Fruit fly (Drosophila melanogaster) whole organism, pupa: Measurements from ENCODE around the gene Cyp305a1.

Experiments used
- CG10348 ChIP-seq: fragments of 200-800 bp; sonication (Bioruptor generic); IDR thresholded peaks from 2 replicates; pipeline ENCODE4 v1.3.6; 2022; ENCODE audit warnings: missing biosample characterization, missing genetic modification characterization
- CG12605 ChIP-seq: fragments of 200-800 bp; sonication (Bioruptor generic); IDR thresholded peaks from 2 replicates; pipeline ENCODE4 v1.3.6; 2022; ENCODE audit warnings: missing biosample characterization, missing genetic modification characterization
- CG13204 ChIP-seq: fragments of 200-800 bp; sonication (Bioruptor generic); optimal IDR thresholded peaks from 2 replicates; lab custom pipeline; 2018; ENCODE audit warnings: missing biosample characterization, mild to moderate bottlenecking, missing genetic modification characterization, moderate library complexity
- CG14655 ChIP-seq: fragments of 200-800 bp; sonication (Bioruptor generic); optimal IDR thresholded peaks from 3 replicates; lab custom pipeline; 2017; ENCODE audit warnings: mild to moderate bottlenecking, missing biosample characterization, missing genetic modification reagents, missing genetic modification characterization
- CG15710 ChIP-seq: fragments of 200-800 bp; sonication (Bioruptor generic); optimal IDR thresholded peaks from 2 replicates; lab custom pipeline; 2018; ENCODE audit warnings: missing biosample characterization, mild to moderate bottlenecking, missing genetic modification characterization, moderate library complexity
- CG17806 ChIP-seq: fragments of 200-800 bp; sonication (Bioruptor generic); optimal IDR thresholded peaks from 2 replicates; lab custom pipeline; 2018; ENCODE audit warnings: missing biosample characterization, mild to moderate bottlenecking, missing genetic modification characterization, moderate library complexity
- CG32121 ChIP-seq: fragments of 200-800 bp; sonication (Bioruptor generic); IDR thresholded peaks from 2 replicates; pipeline ENCODE4 v1.3.6; 2022; ENCODE audit warnings: missing biosample characterization, missing genetic modification characterization
- CG34367 ChIP-seq: fragments of 200-800 bp; sonication (Bioruptor generic); optimal IDR thresholded peaks from 2 replicates; lab custom pipeline; 2018; ENCODE audit warnings: missing biosample characterization, mild to moderate bottlenecking, missing genetic modification characterization
- CG4496 ChIP-seq: fragments of 200-800 bp; sonication (Bioruptor generic); IDR thresholded peaks from 3 replicates; pipeline ENCODE4 v1.3.6; 2022; ENCODE audit warnings: missing biosample characterization, missing genetic modification characterization
- CG8159 ChIP-seq: fragments of 200-800 bp; sonication (Bioruptor generic); optimal IDR thresholded peaks from 3 replicates; lab custom pipeline; 2018; ENCODE audit warnings: missing biosample characterization, mild to moderate bottlenecking, missing genetic modification characterization, moderate library complexity
- CG8301 ChIP-seq: fragments of 200-800 bp; sonication (Bioruptor generic); optimal IDR thresholded peaks from 2 replicates; lab custom pipeline; 2018; ENCODE audit warnings: missing biosample characterization, mild to moderate bottlenecking, missing genetic modification characterization
- CG9948 ChIP-seq: fragments of 200-800 bp; sonication (Bioruptor generic); optimal IDR thresholded peaks from 2 replicates; lab custom pipeline; 2018; ENCODE audit warnings: missing biosample characterization, mild to moderate bottlenecking, missing genetic modification characterization, moderate library complexity
- D1 ChIP-seq: fragments of 200-800 bp; sonication (Bioruptor generic); optimal IDR thresholded peaks from 2 replicates; lab custom pipeline; 2018; ENCODE audit warnings: missing biosample characterization, mild to moderate bottlenecking, missing genetic modification characterization, moderate library complexity
- EcR ChIP-seq: fragments of 200-800 bp; sonication (Bioruptor generic); optimal IDR thresholded peaks from 3 replicates; lab custom pipeline; 2019; ENCODE audit warnings: missing biosample characterization, missing genetic modification characterization, mild to moderate bottlenecking, moderate library complexity, missing genetic modification reagents
- Ets98B ChIP-seq: fragments of 200-800 bp; sonication (Bioruptor generic); IDR thresholded peaks from 2 replicates; pipeline ENCODE4 v1.3.6; 2022; ENCODE audit warnings: missing biosample characterization, missing genetic modification characterization
- Pif1A ChIP-seq: fragments of 200-800 bp; sonication (Bioruptor generic); optimal IDR thresholded peaks from 3 replicates; lab custom pipeline; 2016; ENCODE audit warnings: missing biosample characterization, missing genetic modification characterization
- Pif1B ChIP-seq: fragments of 200-800 bp; sonication (Bioruptor generic); optimal IDR thresholded peaks from 3 replicates; lab custom pipeline; 2016; ENCODE audit warnings: missing biosample characterization, missing genetic modification characterization
- Snoo ChIP-seq: fragments of 200-800 bp; sonication (Bioruptor generic); optimal IDR thresholded peaks from 3 replicates; lab custom pipeline; 2017; ENCODE audit warnings: missing biosample characterization, mild to moderate bottlenecking, missing genetic modification characterization, inconsistent platforms
- fd96Ca ChIP-seq: fragments of 200-800 bp; sonication (Bioruptor generic); IDR thresholded peaks from 3 replicates; pipeline ENCODE4 v1.3.6; 2022; ENCODE audit warnings: missing biosample characterization, missing genetic modification characterization
- gl ChIP-seq: fragments of 200-800 bp; sonication (Bioruptor generic); optimal IDR thresholded peaks from 2 replicates; lab custom pipeline; 2018; ENCODE audit warnings: missing biosample characterization, mild to moderate bottlenecking, missing genetic modification characterization
- rn ChIP-seq: fragments of 200-800 bp; sonication (Bioruptor generic); IDR thresholded peaks from 2 replicates; pipeline ENCODE4 v1.3.6; 2022; ENCODE audit warnings: missing biosample characterization, missing genetic modification characterization

Cyp305a1 gene

dm6 chr3L:19817807-19818531, 4.8 kb upstream of the Cyp305a1 start, which contains the start of the genes Fibp and Deaf1:
Gene Fibp, minus strand, starts transcription at chr3L:19817967.
Gene Deaf1, plus strand, starts transcription at chr3L:19818174.
- TF ChIP-seq CG8159 (tag; lab: Kevin White, UChicago), result no peak
- peak; percentile 51 for TF ChIP-seq CG17806 (tag; lab: Kevin White, UChicago)
- TF ChIP-seq fd96Ca (GFP tag; lab: Robert Waterston, UW), result peak; percentile 45; the same call in 1 of the 3 replicates
- TF ChIP-seq Pif1B (GFP tag; lab: Kevin White, UChicago), result no peak
- no peak for TF ChIP-seq CG13204 (GFP tag; lab: Kevin White, UChicago)
- no peak; the same call in 1 of the 2 replicates for TF ChIP-seq Ets98B (GFP tag; lab: Robert Waterston, UW)
- TF ChIP-seq D1 (tag; lab: Kevin White, UChicago), result no peak
- TF ChIP-seq CG32121 (GFP tag; lab: Robert Waterston, UW), result 0 out of 2 replicates have a peak, but pooled peaks have one; percentile 37
- TF ChIP-seq CG14655 (GFP tag; lab: Kevin White, UChicago), result no peak
- peak; percentile 51 for TF ChIP-seq CG8301 (tag; lab: Kevin White, UChicago)
- TF ChIP-seq CG15710 (tag; lab: Kevin White, UChicago), result peak; percentile 68
- TF ChIP-seq CG10348 (GFP tag; lab: Robert Waterston, UW), result no peak
- TF ChIP-seq rn (GFP tag; lab: Robert Waterston, UW), result 0 out of 2 replicates have a peak, but pooled peaks have one; percentile 26
- peak; percentile 53 for TF ChIP-seq CG34367
- no peak for TF ChIP-seq Pif1A (GFP tag; lab: Kevin White, UChicago)
- TF ChIP-seq CG9948, result peak; percentile 63
- TF ChIP-seq Snoo (tag; lab: Kevin White, UChicago), result peak; percentile 61
- TF ChIP-seq EcR, result no peak
- TF ChIP-seq CG4496, result peak; percentile 66; the same call in 1 of the 3 replicates

DNA sequence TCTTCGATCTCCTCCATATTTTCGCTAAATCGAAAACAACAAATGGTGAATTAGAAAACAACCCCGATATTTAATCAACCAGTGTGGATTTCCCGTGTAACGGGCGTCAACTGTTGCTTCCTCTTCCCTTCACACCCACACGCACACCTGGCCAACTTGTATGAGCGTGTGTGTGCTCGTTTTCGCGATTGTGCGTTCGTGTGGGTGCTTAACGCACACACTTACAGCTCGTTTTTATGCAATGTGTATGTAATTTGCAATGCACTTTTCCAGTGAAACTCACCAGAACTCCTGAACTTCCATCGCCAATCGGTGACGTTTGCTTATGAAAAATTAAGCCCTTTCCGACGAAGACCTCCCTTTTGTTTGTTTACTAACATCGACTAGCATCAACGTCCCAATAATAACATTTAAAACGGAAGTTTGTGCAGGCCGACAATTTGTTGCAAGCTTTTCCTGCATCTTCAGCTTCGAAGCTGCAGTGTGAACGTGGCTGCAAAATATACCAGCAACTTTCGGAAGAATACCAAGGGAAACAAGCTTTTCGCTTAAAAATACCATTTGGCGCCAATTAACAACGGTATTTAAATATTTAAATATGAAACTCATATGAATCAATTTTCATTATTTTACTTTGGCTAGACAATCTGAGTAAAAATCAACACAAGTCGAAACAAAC, 2.5 kb upstream of the Cyp305a1 start, which contains the start of gene cyc:
cyc (minus strand) TSS at position 467 of the 679 bp plus-strand sequence.
- TF ChIP-seq CG4496 (peak; percentile 70), CG12605 (peak; percentile 64), Ets98B (GFP tag; lab: Robert Waterston, UW) (peak; percentile 64; the same call in 1 of the 2 replicates), CG32121 (GFP tag; lab: Robert Waterston, UW) (peak; percentile 32; the same call in 1 of the 2 replicates), CG10348 (GFP tag; lab: Robert Waterston, UW) (no peak), Snoo (tag; lab: Kevin White, UChicago) (peak; percentile 34), CG15710 (tag; lab: Kevin White, UChicago) (peak; percentile 1), Pif1B (GFP tag; lab: Kevin White, UChicago) (no peak)

DNA sequence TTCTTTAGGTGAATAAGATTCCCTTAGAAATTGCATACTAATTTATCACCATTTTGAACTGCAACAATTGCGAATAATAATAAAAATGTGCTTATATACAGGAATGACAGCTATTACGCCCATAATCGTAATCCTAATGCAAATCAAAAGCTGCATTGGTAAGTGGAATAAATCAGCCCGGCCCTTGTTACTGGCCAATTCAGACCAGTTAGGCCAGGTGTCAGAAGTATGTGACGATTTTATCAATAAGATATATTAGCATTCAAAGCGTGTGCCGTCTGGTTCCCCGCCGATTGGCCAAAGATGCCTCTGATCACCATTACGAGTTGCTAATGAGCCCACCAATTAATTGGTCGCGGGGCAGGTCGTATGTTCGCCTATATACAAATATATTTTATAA, 648 bp downstream of the Cyp305a1 start:
- TF ChIP-seq CG32121 (GFP tag; lab: Robert Waterston, UW) (no peak), CG34367 (no peak), CG10348 (GFP tag; lab: Robert Waterston, UW) (no peak), CG9948 (no peak), CG13204 (GFP tag; lab: Kevin White, UChicago) (no peak), CG4496 (no peak)
- TF ChIP-seq, all 21 proteins: peak for 0

DNA sequence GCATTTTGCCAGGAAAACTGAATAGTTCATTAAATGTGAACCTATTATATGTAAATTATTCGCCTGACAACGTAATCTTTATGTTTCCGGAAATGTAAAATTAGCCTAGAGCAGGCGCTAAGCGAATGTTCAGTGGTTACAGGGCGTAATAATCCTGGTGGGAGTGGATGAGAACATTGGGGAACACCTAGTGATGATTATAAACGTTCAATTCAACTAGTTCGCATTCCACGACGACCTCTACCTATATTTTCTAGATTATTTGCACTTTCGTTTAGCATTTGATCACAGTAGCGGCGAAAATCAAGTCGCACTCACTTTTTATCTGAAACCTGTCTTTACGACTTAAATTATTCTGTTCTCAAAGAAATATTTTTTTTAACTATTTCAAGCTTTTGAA, 5.6 kb downstream of the Cyp305a1 start:
- TF ChIP-seq CG32121 (GFP tag; lab: Robert Waterston, UW), result no peak
- no peak for TF ChIP-seq CG9948
- no peak for TF ChIP-seq CG10348 (GFP tag; lab: Robert Waterston, UW)
- TF ChIP-seq CG12605, result no peak
- no peak for TF ChIP-seq Ets98B (GFP tag; lab: Robert Waterston, UW)
- TF ChIP-seq Pif1A (GFP tag; lab: Kevin White, UChicago), result no peak
- TF ChIP-seq Snoo (tag; lab: Kevin White, UChicago), result no peak

dm6 chr3L:19807103-19807502, 6.0 kb downstream of the Cyp305a1 start, which contains the start of the genes CG14104 and Kap-alpha1:
Gene CG14104, minus strand, starts transcription at chr3L:19807199.
Gene Kap-alpha1, plus strand, starts transcription at chr3L:19807232.
- TF ChIP-seq EcR (peak; percentile 33), rn (GFP tag; lab: Robert Waterston, UW) (no peak), D1 (tag; lab: Kevin White, UChicago) (no peak)

DNA sequence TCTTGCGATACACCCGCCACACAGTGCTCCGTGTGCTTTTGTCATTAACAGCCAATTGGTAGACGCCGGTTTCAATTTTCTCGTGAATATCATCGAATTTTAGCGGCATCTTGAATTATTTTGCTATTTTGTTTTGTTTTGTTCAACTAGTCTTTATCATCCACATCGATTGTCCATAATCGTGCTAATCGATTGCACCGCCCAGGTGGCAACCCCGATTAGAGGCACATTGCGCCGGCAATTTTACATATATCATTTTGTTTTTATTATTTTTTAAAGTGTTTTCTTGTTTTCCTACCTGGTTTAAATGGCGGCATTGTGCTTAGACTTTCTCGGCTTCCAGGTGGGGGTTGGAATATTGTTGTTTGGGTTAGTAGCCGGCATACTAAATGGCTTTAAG, 7.2 kb downstream of the Cyp305a1 start, which contains the start of gene CG34116:
CG34116 (minus strand) TSS at position 142 of the 400 bp plus-strand sequence.
- no peak for TF ChIP-seq Snoo (tag; lab: Kevin White, UChicago)
- TF ChIP-seq CG4496, result no peak
- no peak for TF ChIP-seq gl
